Worm (Caenorhabditis elegans): ENCODE data around the gene C05D11.8.

- TF ChIP-seq zag-1 (tag; optimal IDR thresholded peaks at IDR 0.05): no peak
- no peak for TF ChIP-seq fos-1 (tag; optimal IDR thresholded peaks at IDR 0.05)
- no peak for TF ChIP-seq egl-27 (tag; optimal IDR thresholded peaks at IDR 0.05)
- TF ChIP-seq ama-1 (optimal IDR thresholded peaks at IDR 0.05): no peak
Measured at ce11 chrIII:6463679-6464078, 36.6 kb upstream of the C05D11.8 start, which contains the start of gene dlc-1.

Measured in whole organism, L1 larva.